Fruit fly (Drosophila melanogaster): Measurements from ENCODE around the gene CG13287.

- no peak for TF ChIP-seq CG8478 (optimal IDR thresholded peaks at IDR 0.05)
- no peak for TF ChIP-seq CTCF (optimal IDR thresholded peaks at IDR 0.05)
Observed at dm6 chr3L:5891812-5892211, 9.7 kb downstream of the CG13287 start.

Measured in S2 (cell line).